Worm (Caenorhabditis elegans) whole organism, L3 larva: Measurements from ENCODE around the gene R11A8.1.

Source experiments
- R02D3.7 ChIP-seq: fragments of 150-350 bp; optimal IDR thresholded peaks from 2 replicates; lab custom pipeline; 2014; ENCODE audit warnings: missing biosample characterization, missing genetic modification characterization
- ZK546.5 ChIP-seq: sonication (generic microtip); optimal IDR thresholded peaks from 2 replicates; lab custom pipeline; 2017; ENCODE audit warnings: missing biosample characterization, missing genetic modification characterization
- aly-2 ChIP-seq: fragments of 150-350 bp; optimal IDR thresholded peaks from 2 replicates; lab custom pipeline; 2014; ENCODE audit warnings: missing biosample characterization, missing genetic modification characterization
- ama-1 ChIP-seq: fragments of 150-350 bp; optimal IDR thresholded peaks from 2 replicates; lab custom pipeline; 2018
- ceh-16 ChIP-seq: sonication (generic microtip); optimal IDR thresholded peaks from 2 replicates; lab custom pipeline; 2017; ENCODE audit warnings: missing biosample characterization, missing genetic modification characterization
- ceh-82 ChIP-seq: fragments of 150-350 bp; optimal IDR thresholded peaks from 2 replicates; lab custom pipeline; 2014; ENCODE audit warnings: missing biosample characterization, missing genetic modification characterization
- ceh-9 ChIP-seq: sonication (generic microtip); optimal IDR thresholded peaks from 2 replicates; lab custom pipeline; 2018; ENCODE audit warnings: missing biosample characterization, missing genetic modification characterization
- daf-12 ChIP-seq: fragments of 150-350 bp; optimal IDR thresholded peaks from 2 replicates; lab custom pipeline; 2014; ENCODE audit warnings: missing biosample characterization, missing genetic modification reagents, missing genetic modification characterization
- egl-27 ChIP-seq: sonication (generic microtip); optimal IDR thresholded peaks from 4 replicates; lab custom pipeline; 2017; ENCODE audit warnings: missing biosample characterization, missing genetic modification reagents, missing genetic modification characterization
- egl-5 ChIP-seq: fragments of 150-350 bp; optimal IDR thresholded peaks from 2 replicates; lab custom pipeline; 2017; ENCODE audit warnings: missing biosample characterization, missing genetic modification reagents, missing genetic modification characterization, inconsistent platforms
- elt-1 ChIP-seq: fragments of 150-350 bp; optimal IDR thresholded peaks from 2 replicates; lab custom pipeline; 2014; ENCODE audit warnings: missing biosample characterization, missing genetic modification characterization
- elt-2 ChIP-seq: sonication (generic microtip); optimal IDR thresholded peaks from 2 replicates; lab custom pipeline; 2016; ENCODE audit warnings: missing genetic modification reagents, mild to moderate bottlenecking, missing genetic modification characterization, missing compliant biosample characterization
- elt-3 ChIP-seq, 3 experiments: fragments of 150-350 bp in 1 of 3; sonication (generic microtip) in 2 of 3; optimal IDR thresholded peaks; 2 replicates in 2 of 3; 4 replicates in 1 of 3; lab custom pipeline; 2014 to 2017; ENCODE audit warnings: missing biosample characterization in 3 of 3, missing genetic modification characterization in 3 of 3
- eor-1 ChIP-seq, 2 experiments: fragments of 150-350 bp; optimal IDR thresholded peaks; 2 replicates each; lab custom pipeline; 2014 to 2018; ENCODE audit warnings: missing biosample characterization in 2 of 2, missing genetic modification characterization in 2 of 2
- fkh-10 ChIP-seq: sonication (generic microtip); optimal IDR thresholded peaks from 2 replicates; lab custom pipeline; 2017; ENCODE audit warnings: missing biosample characterization, missing genetic modification reagents, missing genetic modification characterization
- fkh-2 ChIP-seq: fragments of 150-350 bp; optimal IDR thresholded peaks from 2 replicates; lab custom pipeline; 2014; ENCODE audit warnings: missing biosample characterization, missing genetic modification reagents, missing genetic modification characterization
- fos-1 ChIP-seq: fragments of 150-350 bp; optimal IDR thresholded peaks from 2 replicates; lab custom pipeline; 2014; ENCODE audit warnings: missing biosample characterization, missing genetic modification characterization
- hmg-11 ChIP-seq: sonication (generic microtip); optimal IDR thresholded peaks from 2 replicates; lab custom pipeline; 2016; ENCODE audit warnings: missing genetic modification characterization, missing compliant biosample characterization
- lin-15B ChIP-seq: fragments of 150-350 bp; optimal IDR thresholded peaks from 2 replicates; lab custom pipeline; 2014; ENCODE audit warnings: missing biosample characterization, missing genetic modification characterization
- lin-39 ChIP-seq: fragments of 150-350 bp; optimal IDR thresholded peaks from 2 replicates; lab custom pipeline; 2018; ENCODE audit warnings: missing biosample characterization, missing genetic modification reagents, missing genetic modification characterization
- lsy-12 ChIP-seq: sonication (generic microtip); optimal IDR thresholded peaks from 2 replicates; lab custom pipeline; 2016; ENCODE audit warnings: mild to moderate bottlenecking, missing genetic modification characterization, missing compliant biosample characterization
- mdl-1 ChIP-seq: fragments of 150-350 bp; optimal IDR thresholded peaks from 2 replicates; lab custom pipeline; 2014; ENCODE audit warnings: missing biosample characterization, missing genetic modification characterization
- mml-1 ChIP-seq: fragments of 150-350 bp; sonication (generic microtip); optimal IDR thresholded peaks from 3 replicates; lab custom pipeline; 2014; ENCODE audit warnings: missing biosample characterization, missing genetic modification characterization
- nfya-1 ChIP-seq: sonication (generic microtip); optimal IDR thresholded peaks from 2 replicates; lab custom pipeline; 2017; ENCODE audit warnings: missing genetic modification characterization, mild to moderate bottlenecking, missing compliant biosample characterization, antibody characterized with exemption, moderate library complexity; ENCODE audit not compliant: insufficient read depth
- nhr-11 ChIP-seq: fragments of 150-350 bp; optimal IDR thresholded peaks from 2 replicates; lab custom pipeline; 2014; ENCODE audit warnings: missing biosample characterization, missing genetic modification characterization
- nhr-12 ChIP-seq: fragments of 150-350 bp; optimal IDR thresholded peaks from 2 replicates; lab custom pipeline; 2014; ENCODE audit warnings: missing biosample characterization, missing genetic modification characterization
- nhr-23 ChIP-seq: fragments of 150-350 bp; optimal IDR thresholded peaks from 2 replicates; lab custom pipeline; 2014; ENCODE audit warnings: missing biosample characterization, missing genetic modification reagents, missing genetic modification characterization
- nhr-237 ChIP-seq: fragments of 150-350 bp; optimal IDR thresholded peaks from 2 replicates; lab custom pipeline; 2014; ENCODE audit warnings: missing biosample characterization, missing genetic modification characterization
- nhr-25 ChIP-seq: sonication (generic microtip); optimal IDR thresholded peaks from 2 replicates; lab custom pipeline; 2017; ENCODE audit warnings: missing biosample characterization, missing genetic modification characterization
- nhr-43 ChIP-seq: sonication (generic microtip); optimal IDR thresholded peaks from 2 replicates; lab custom pipeline; 2016; ENCODE audit warnings: mild to moderate bottlenecking, missing genetic modification characterization, missing compliant biosample characterization; ENCODE audit not compliant: poor library complexity, severe bottlenecking
- nhr-76 ChIP-seq: fragments of 150-350 bp; sonication (generic microtip); optimal IDR thresholded peaks from 5 replicates; lab custom pipeline; 2014; ENCODE audit warnings: missing biosample characterization, missing genetic modification characterization
- nhr-77 ChIP-seq: fragments of 150-350 bp; optimal IDR thresholded peaks from 2 replicates; lab custom pipeline; 2014; ENCODE audit warnings: missing biosample characterization, missing genetic modification characterization
- pha-4 ChIP-seq: fragments of 150-350 bp; optimal IDR thresholded peaks from 2 replicates; lab custom pipeline; 2014; ENCODE audit warnings: missing biosample characterization, missing genetic modification reagents, missing genetic modification characterization
- pqm-1 ChIP-seq: fragments of 150-350 bp; optimal IDR thresholded peaks from 2 replicates; lab custom pipeline; 2017; ENCODE audit warnings: missing biosample characterization, missing genetic modification characterization, inconsistent platforms
- sea-2 ChIP-seq: fragments of 150-350 bp; sonication (generic microtip); optimal IDR thresholded peaks from 4 replicates; lab custom pipeline; 2014; ENCODE audit warnings: missing biosample characterization, missing genetic modification reagents, missing genetic modification characterization
- skn-1 ChIP-seq: fragments of 150-350 bp; optimal IDR thresholded peaks from 2 replicates; lab custom pipeline; 2014; ENCODE audit warnings: missing biosample characterization, missing genetic modification characterization
- snpc-4 ChIP-seq: fragments of 150-350 bp; optimal IDR thresholded peaks from 2 replicates; lab custom pipeline; 2014; ENCODE audit warnings: missing biosample characterization, missing genetic modification characterization
- tbx-2 ChIP-seq: sonication (generic microtip); optimal IDR thresholded peaks from 2 replicates; lab custom pipeline; 2016; ENCODE audit warnings: mild to moderate bottlenecking, missing genetic modification characterization, missing compliant biosample characterization
- unc-39 ChIP-seq: sonication (generic microtip); optimal IDR thresholded peaks from 4 replicates; lab custom pipeline; 2017; ENCODE audit warnings: missing biosample characterization, missing genetic modification characterization
- unc-62 ChIP-seq: fragments of 150-350 bp; sonication (generic microtip); optimal IDR thresholded peaks from 4 replicates; lab custom pipeline; 2014; ENCODE audit warnings: missing biosample characterization, missing genetic modification reagents, missing genetic modification characterization
- ztf-11 ChIP-seq: fragments of 150-350 bp; optimal IDR thresholded peaks from 2 replicates; lab custom pipeline; 2014; ENCODE audit warnings: missing biosample characterization, missing genetic modification characterization
- ztf-4 ChIP-seq: fragments of 150-350 bp; optimal IDR thresholded peaks from 2 replicates; lab custom pipeline; 2014; ENCODE audit warnings: missing biosample characterization, missing genetic modification characterization

Gene R11A8.1

ce11 chrIV:10382894-10383293 lies 25.9 kb upstream of the R11A8.1 start:
- TF ChIP-seq hmg-11, result no peak
- TF ChIP-seq fkh-10 (GFP tag; lab: Kevin White, UChicago), result no peak
- TF ChIP-seq daf-12, result no peak
- no peak for TF ChIP-seq nhr-76 (tag; lab: Kevin White, UChicago)

- TF ChIP-seq ZK546.5 (tag; lab: Kevin White, UChicago), result no peak
- TF ChIP-seq egl-27 (tag; lab: Kevin White, UChicago), result no peak
- no peak for TF ChIP-seq ceh-82 (tag; lab: Kevin White, UChicago)
- no peak for TF ChIP-seq sea-2 (GFP tag; lab: Kevin White, UChicago)
- TF ChIP-seq nhr-23 (tag; lab: Kevin White, UChicago), result no peak
- no peak for TF ChIP-seq skn-1 (tag; lab: Kevin White, UChicago)
- TF ChIP-seq nhr-11 (tag; lab: Kevin White, UChicago), result no peak
- TF ChIP-seq nhr-43 (tag; lab: Kevin White, UChicago), result no peak
- TF ChIP-seq fkh-2, result no peak
- TF ChIP-seq, all 47 proteins: peak for 0
Observed at ce11 chrIV:10381035-10381434, 24.1 kb upstream of the R11A8.1 start.

DNA sequence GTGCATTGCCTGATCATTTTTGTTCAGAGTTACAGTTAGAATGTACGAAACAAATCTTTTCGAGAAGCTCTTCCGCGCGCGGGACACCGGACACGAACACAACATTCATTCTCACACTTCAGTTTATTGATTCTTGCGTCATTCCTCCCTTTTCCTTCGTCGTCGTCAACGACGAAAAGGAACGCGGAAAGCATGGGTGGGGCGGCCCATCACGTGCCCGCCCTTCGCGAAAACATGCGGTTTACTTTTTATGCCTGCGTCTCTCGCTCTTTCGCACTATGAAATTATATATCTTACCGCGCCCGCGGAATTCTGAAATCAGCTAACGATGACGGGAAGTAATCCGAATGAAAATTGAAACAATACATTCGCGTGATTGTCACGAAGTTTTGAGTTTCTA lies 23.7 kb upstream of the R11A8.1 start:
- TF ChIP-seq nhr-77 (tag; lab: Kevin White, UChicago) (no peak), pha-4 (tag; lab: Kevin White, UChicago) (peak; percentile 52), ceh-9 (tag; lab: Kevin White, UChicago) (no peak), hmg-11 (peak; percentile 47), snpc-4 (tag; lab: Kevin White, UChicago) (peak; percentile 54), ama-1 (lab: Kevin White, UChicago) (peak; percentile 90), nhr-12 (no peak), aly-2 (no peak), mml-1 (peak; percentile 49), nhr-237 (tag; lab: Kevin White, UChicago) (no peak), nhr-43 (tag; lab: Kevin White, UChicago) (peak; percentile 81), ztf-4 (tag; lab: Kevin White, UChicago) (peak; percentile 39), egl-5 (tag; lab: Kevin White, UChicago) (peak; percentile 82), unc-39 (tag; lab: Kevin White, UChicago) (no peak), elt-2 (tag; lab: Kevin White, UChicago) (peak; percentile 33), tbx-2 (tag; lab: Kevin White, UChicago) (no peak), ceh-16 (no peak), fos-1 (tag; lab: Kevin White, UChicago) (no peak), R02D3.7 (tag; lab: Kevin White, UChicago) (no peak), ZK546.5 (tag; lab: Kevin White, UChicago) (no peak), mdl-1 (tag; lab: Kevin White, UChicago) (peak; percentile 35), eor-1 (tag; optimal IDR thresholded peaks at IDR 0.05; lab: Kevin White, UChicago) (no peak), nhr-25 (tag; lab: Kevin White, UChicago) (peak; percentile 13), lin-15B (peak; percentile 7), sea-2 (GFP tag; lab: Kevin White, UChicago) (no peak), lin-39 (tag; lab: Kevin White, UChicago) (peak; percentile 58), nfya-1 (peak; percentile 54), lsy-12 (tag; lab: Kevin White, UChicago) (peak; percentile 45), nhr-23 (tag; lab: Kevin White, UChicago) (peak; percentile 60)
- TF ChIP-seq, all 47 proteins: peak for 16

DNA sequence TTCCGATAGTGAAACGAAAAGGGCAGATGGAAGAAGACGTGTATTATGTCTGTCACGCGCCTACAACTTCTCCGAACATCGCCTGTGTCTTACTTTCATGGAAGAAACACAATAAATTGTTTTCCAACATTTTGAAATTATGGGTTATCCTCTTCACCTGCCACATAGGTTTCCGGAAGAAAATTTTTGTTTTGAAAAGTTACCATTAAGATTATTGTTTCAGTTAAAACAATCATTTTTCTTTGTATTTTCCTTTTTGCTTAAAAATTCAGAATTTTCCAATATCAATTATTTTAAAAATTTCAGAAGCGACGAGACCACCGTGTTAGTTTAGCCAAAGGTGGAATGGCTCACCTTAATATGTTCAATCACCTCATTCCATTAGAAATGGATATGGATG lies 17.6 kb upstream of the R11A8.1 start, which contains the start of gene mask-1:
TSS of gene mask-1 (plus strand) at position 301 of the 400 bp plus-strand sequence.
- TF ChIP-seq mdl-1 (tag; lab: Kevin White, UChicago) (no peak), ztf-4 (tag; lab: Kevin White, UChicago) (no peak), nfya-1 (no peak), elt-3 (tag; optimal IDR thresholded peaks at IDR 0.05; lab: Kevin White, UChicago) (no peak), ztf-11 (tag; lab: Kevin White, UChicago) (no peak), nhr-12 (no peak), egl-5 (tag; lab: Kevin White, UChicago) (no peak), unc-62 (GFP tag; lab: Kevin White, UChicago) (no peak), aly-2 (no peak), pqm-1 (no peak), tbx-2 (tag; lab: Kevin White, UChicago) (no peak), elt-1 (tag; lab: Kevin White, UChicago) (no peak), sea-2 (GFP tag; lab: Kevin White, UChicago) (no peak), ceh-16 (no peak), nhr-23 (tag; lab: Kevin White, UChicago) (no peak), daf-12 (no peak), unc-39 (tag; lab: Kevin White, UChicago) (no peak)
